In the genomic region with DNA sequence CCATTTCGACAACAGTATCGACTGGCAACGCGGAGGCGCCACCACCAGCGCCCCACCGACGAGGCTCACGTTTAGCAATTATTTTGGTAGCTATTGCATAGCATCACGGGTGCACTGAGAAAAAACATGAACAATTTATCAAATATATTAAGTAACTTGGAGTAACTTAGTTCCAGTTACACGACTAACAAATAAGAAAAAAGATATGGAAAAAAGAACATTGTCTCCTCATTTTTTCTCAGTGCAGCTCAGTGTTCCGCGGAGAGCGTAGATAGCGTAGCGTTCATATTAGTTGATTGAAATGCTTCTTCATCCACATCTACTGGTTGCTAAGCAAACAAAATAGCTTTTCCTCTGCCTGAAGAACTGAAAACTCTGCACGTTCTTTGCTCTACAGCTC, we compare ENCODE assay signal across 4 fruit fly cellular contexts.
TF ChIP-seq lines count a peak whose summit lies in the region.

No protein-coding gene starts in this region.

- no peak for TF ChIP-seq CTCF in whole organism, embryonic (GFP tag; optimal IDR thresholded peaks at IDR 0.05; lab: Kevin White, UChicago)

TF ChIP-seq in whole organism, adult, 20 proteins besides CTCF, POLR2A, EP300 and RAD21:
- TF ChIP-seq kay (GFP tag; lab: Kevin White, UChicago; ENCODE audit: borderline replicate concordance) (peak; percentile 2), tj (GFP tag; optimal IDR thresholded peaks at IDR 0.05; lab: Kevin White, UChicago) (no peak), CG11617 (GFP tag; optimal IDR thresholded peaks at IDR 0.05; lab: Kevin White, UChicago) (no peak), CG7045 (GFP tag; optimal IDR thresholded peaks at IDR 0.05; lab: Kevin White, UChicago) (no peak)

TF ChIP-seq in whole organism, embryonic, 481 proteins besides CTCF, POLR2A, EP300 and RAD21 (continues in another document):
- TF ChIP-seq CG9727 (GFP tag; optimal IDR thresholded peaks at IDR 0.05; lab: Kevin White, UChicago) (peak; percentile 16), ind (GFP tag; optimal IDR thresholded peaks at IDR 0.05; lab: Kevin White, UChicago) (peak; percentile 3), Blimp-1 (GFP tag; optimal IDR thresholded peaks at IDR 0.05; lab: Kevin White, UChicago) (peak; percentile 10), CG17612 (GFP tag; IDR thresholded peaks at IDR 0.05; lab: Robert Waterston, UW) (0 out of 2 replicates have a peak, but pooled peaks have one; percentile 12), sens (GFP tag; lab: Kevin White, UChicago) (peak; percentile 75), CG3407 (GFP tag; optimal IDR thresholded peaks at IDR 0.05; lab: Kevin White, UChicago) (no peak), Dbx (GFP tag; IDR thresholded peaks at IDR 0.05; lab: Robert Waterston, UW) (0 out of 3 replicates have a peak, but pooled peaks have one; percentile 11), CG18599 (GFP tag; optimal IDR thresholded peaks at IDR 0.05; lab: Kevin White, UChicago) (peak; percentile 35), ac (GFP tag; optimal IDR thresholded peaks at IDR 0.05; lab: Kevin White, UChicago) (no peak), sisA (GFP tag; IDR thresholded peaks at IDR 0.05; lab: Robert Waterston, UW) (peak; percentile 35), phol (tag; optimal IDR thresholded peaks at IDR 0.05; lab: Kevin White, UChicago) (peak; percentile 12), CG1603 (tag; optimal IDR thresholded peaks at IDR 0.05; lab: Kevin White, UChicago) (no peak), Neu2 (GFP tag; optimal IDR thresholded peaks at IDR 0.05; lab: Kevin White, UChicago; ENCODE audit: borderline replicate concordance) (no peak), CG8765 (GFP tag; IDR thresholded peaks at IDR 0.05; lab: Robert Waterston, UW) (no peak), dmrt99B (tag; optimal IDR thresholded peaks at IDR 0.05; lab: Kevin White, UChicago) (peak; percentile 19), Oli (tag; optimal IDR thresholded peaks at IDR 0.05; lab: Kevin White, UChicago) (peak; percentile 10), CG11504 (tag; optimal IDR thresholded peaks at IDR 0.05; lab: Kevin White, UChicago) (peak; percentile 17), CG2678 (tag; optimal IDR thresholded peaks at IDR 0.05; lab: Kevin White, UChicago) (peak; percentile 2), Rfx (GFP tag; IDR thresholded peaks at IDR 0.05; lab: Robert Waterston, UW) (peak; percentile 54), esg (GFP tag; conservative IDR thresholded peaks at IDR 0.05; lab: Robert Waterston, UW) (0 out of 2 replicates have a peak, but pooled peaks have one; percentile 19), CG16779 (GFP tag; IDR thresholded peaks at IDR 0.05; lab: Robert Waterston, UW) (no peak), dysf (GFP tag; IDR thresholded peaks at IDR 0.05; lab: Robert Waterston, UW) (peak; percentile 46; the same call in 1 of the 3 replicates), Sox102F (GFP tag; optimal IDR thresholded peaks at IDR 0.05; lab: Kevin White, UChicago) (peak; percentile 8), CG17359 (tag; optimal IDR thresholded peaks at IDR 0.05; lab: Kevin White, UChicago) (peak; percentile 12), row (GFP tag; IDR thresholded peaks at IDR 0.05; lab: Robert Waterston, UW) (peak; percentile 29; the same call in 1 of the 3 replicates), Med (GFP tag; lab: Kevin White, UChicago) (peak; percentile 78), ase (GFP tag; IDR thresholded peaks at IDR 0.05; lab: Robert Waterston, UW) (no peak)

TF ChIP-seq in whole organism, prepupa, 60 proteins besides CTCF, POLR2A, EP300 and RAD21 (continues in another document):
- TF ChIP-seq Ets21C (GFP tag; optimal IDR thresholded peaks at IDR 0.05; lab: Kevin White, UChicago), result no peak
- TF ChIP-seq Gug (GFP tag; IDR thresholded peaks at IDR 0.05; lab: Robert Waterston, UW), result no peak
- no peak for TF ChIP-seq CG31627 (GFP tag; optimal IDR thresholded peaks at IDR 0.05; lab: Kevin White, UChicago)
- no peak for TF ChIP-seq CG8319 (GFP tag; optimal IDR thresholded peaks at IDR 0.05; lab: Kevin White, UChicago)
- no peak for TF ChIP-seq Lpt (GFP tag; optimal IDR thresholded peaks at IDR 0.05; lab: Kevin White, UChicago)
- no peak for TF ChIP-seq CG11294 (GFP tag; IDR thresholded peaks at IDR 0.05; lab: Robert Waterston, UW)
- TF ChIP-seq CG6808 (GFP tag; optimal IDR thresholded peaks at IDR 0.05; lab: Kevin White, UChicago), result no peak
- no peak for TF ChIP-seq dac (GFP tag; optimal IDR thresholded peaks at IDR 0.05; lab: Kevin White, UChicago)
- no peak for TF ChIP-seq Sox102F (GFP tag; optimal IDR thresholded peaks at IDR 0.05; lab: Kevin White, UChicago)
- TF ChIP-seq cyc (GFP tag; optimal IDR thresholded peaks at IDR 0.05; lab: Kevin White, UChicago), result no peak
- no peak for TF ChIP-seq lz (GFP tag; optimal IDR thresholded peaks at IDR 0.05; lab: Kevin White, UChicago)
- TF ChIP-seq svp (GFP tag; lab: Kevin White, UChicago), result peak; percentile 48
- TF ChIP-seq esn (GFP tag; optimal IDR thresholded peaks at IDR 0.05; lab: Kevin White, UChicago), result no peak
- no peak for TF ChIP-seq CG8119 (GFP tag; IDR thresholded peaks at IDR 0.05; lab: Robert Waterston, UW)
- no peak for TF ChIP-seq achi (GFP tag; optimal IDR thresholded peaks at IDR 0.05; lab: Kevin White, UChicago)
- no peak for TF ChIP-seq CG3032 (tag; optimal IDR thresholded peaks at IDR 0.05; lab: Kevin White, UChicago)
- TF ChIP-seq CG6792 (GFP tag; optimal IDR thresholded peaks at IDR 0.05; lab: Kevin White, UChicago), result no peak
- no peak for TF ChIP-seq CG7368 (GFP tag; optimal IDR thresholded peaks at IDR 0.05; lab: Kevin White, UChicago)
- TF ChIP-seq CG16779 (tag; optimal IDR thresholded peaks at IDR 0.05; lab: Kevin White, UChicago), result no peak
- no peak for TF ChIP-seq OdsH (GFP tag; optimal IDR thresholded peaks at IDR 0.05; lab: Kevin White, UChicago)
- no peak for TF ChIP-seq net (GFP tag; optimal IDR thresholded peaks at IDR 0.05; lab: Kevin White, UChicago)
- TF ChIP-seq Sox15 (GFP tag; optimal IDR thresholded peaks at IDR 0.05; lab: Kevin White, UChicago), result no peak
- no peak for TF ChIP-seq fd59A (GFP tag; optimal IDR thresholded peaks at IDR 0.05; lab: Kevin White, UChicago)
- TF ChIP-seq vri (GFP tag; optimal IDR thresholded peaks at IDR 0.05; lab: Kevin White, UChicago), result no peak
- TF ChIP-seq Ets96B (tag; optimal IDR thresholded peaks at IDR 0.05; lab: Kevin White, UChicago), result no peak
- TF ChIP-seq Hr39 (GFP tag; optimal IDR thresholded peaks at IDR 0.05; lab: Kevin White, UChicago), result no peak
- no peak for TF ChIP-seq CG6854 (GFP tag; optimal IDR thresholded peaks at IDR 0.05; lab: Kevin White, UChicago)
- TF ChIP-seq salr (GFP tag; optimal IDR thresholded peaks at IDR 0.05; lab: Kevin White, UChicago), result no peak
- no peak for TF ChIP-seq Eip75B (GFP tag; optimal IDR thresholded peaks at IDR 0.05; lab: Kevin White, UChicago)
- TF ChIP-seq dsx (GFP tag; optimal IDR thresholded peaks at IDR 0.05; lab: Kevin White, UChicago; ENCODE audit: poor library complexity, severe bottlenecking), result no peak
- TF ChIP-seq eg (GFP tag; IDR thresholded peaks at IDR 0.05; lab: Robert Waterston, UW), result no peak

TF ChIP-seq in whole organism, pupa, 21 proteins besides CTCF, POLR2A, EP300 and RAD21:
- peak; percentile 14 for TF ChIP-seq CG14655 (GFP tag; optimal IDR thresholded peaks at IDR 0.05; lab: Kevin White, UChicago)
- no peak for TF ChIP-seq CG13204 (GFP tag; optimal IDR thresholded peaks at IDR 0.05; lab: Kevin White, UChicago)
- TF ChIP-seq CG8159 (tag; optimal IDR thresholded peaks at IDR 0.05; lab: Kevin White, UChicago), result peak; percentile 6
TF ChIP-seq in whole organism, pupa: peak in this region for 2.
